Worm (Caenorhabditis elegans) whole organism, early embryonic: ENCODE data around the gene T07D4.5.

Experiments used
- B0310.2 ChIP-seq: sonication (generic microtip); optimal IDR thresholded peaks from 2 replicates; lab custom pipeline; 2016; ENCODE audit warnings: mild to moderate bottlenecking, missing genetic modification characterization, missing compliant biosample characterization
- ama-1 ChIP-seq: fragments of 150-350 bp; optimal IDR thresholded peaks from 2 replicates; lab custom pipeline; 2014
- ceh-13 ChIP-seq: fragments of 200-800 bp; sonication (Bioruptor generic); optimal IDR thresholded peaks from 2 replicates; lab custom pipeline; 2018; ENCODE audit warnings: mild to moderate bottlenecking, missing genetic modification characterization, missing compliant biosample characterization
- ceh-36 ChIP-seq: sonication (generic microtip); optimal IDR thresholded peaks from 2 replicates; lab custom pipeline; 2016; ENCODE audit warnings: missing genetic modification characterization, inconsistent platforms, missing compliant biosample characterization
- ets-7 ChIP-seq: sonication (generic microtip); optimal IDR thresholded peaks from 2 replicates; lab custom pipeline; 2016; ENCODE audit warnings: missing genotype, missing genetic modification characterization, missing compliant biosample characterization
- flt-1 ChIP-seq: fragments of 200-800 bp; sonication (Bioruptor generic); IDR thresholded peaks from 2 replicates; pipeline ENCODE4 v1.3.6; 2022; ENCODE audit warnings: missing genetic modification characterization, missing compliant biosample characterization
- hnd-1 ChIP-seq: sonication (generic microtip); optimal IDR thresholded peaks from 2 replicates; lab custom pipeline; 2016; ENCODE audit warnings: missing genetic modification characterization, missing compliant biosample characterization
- tra-4 ChIP-seq: sonication (generic microtip); optimal IDR thresholded peaks from 2 replicates; lab custom pipeline; 2017; ENCODE audit warnings: missing genetic modification characterization, missing compliant biosample characterization

ce11 chrII:8854874-8855273 is 29.3 kb downstream of the T07D4.5 start:
- TF ChIP-seq ama-1 (lab: Kevin White, UChicago) (no peak), ceh-36 (no peak), tra-4 (no peak), ceh-13 (GFP tag; lab: Kevin White, UChicago) (no peak), flt-1 (no peak), ets-7 (tag; lab: Kevin White, UChicago) (no peak), B0310.2 (no peak), hnd-1 (no peak)
